Worm (Caenorhabditis elegans): ENCODE measurements around the gene srtx-1.

DNA sequence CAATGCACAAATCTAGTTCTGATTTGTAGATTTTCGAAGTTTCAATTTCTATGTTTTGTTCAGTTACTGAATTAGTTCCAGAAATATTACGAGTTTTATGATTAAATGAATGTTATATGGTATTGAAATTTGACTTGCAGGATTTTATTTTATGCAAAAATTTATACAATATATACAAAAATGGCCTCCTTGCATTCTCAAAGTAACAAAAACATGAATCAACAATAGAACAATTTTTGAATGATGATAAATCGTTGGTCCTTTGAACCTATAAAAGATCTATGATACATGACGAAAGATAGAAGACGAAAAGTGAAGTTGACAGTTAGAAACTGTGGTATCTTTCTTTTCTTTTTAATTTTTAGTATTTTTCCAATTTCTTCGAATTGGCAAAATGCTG, 44.5 kb upstream of the srtx-1 start, which contains the start of gene T12B3.2:
- TF ChIP-seq lin-13 (GFP tag; optimal IDR thresholded peaks at IDR 0.05) (no peak), skn-1 (tag; optimal IDR thresholded peaks at IDR 0.05) (no peak), ceh-82 (tag; optimal IDR thresholded peaks at IDR 0.05) (no peak), elt-2 (tag; optimal IDR thresholded peaks at IDR 0.05) (no peak), lin-15B (tag; optimal IDR thresholded peaks at IDR 0.05) (no peak)

Data from whole organism, L1 larva.